Worm (Caenorhabditis elegans) whole organism, young adult: Measurements from ENCODE around the gene lys-6.

Experiments
- F57A8.1 ChIP-seq: fragments of 200-800 bp; sonication (Bioruptor generic); optimal IDR thresholded peaks from 2 replicates; lab custom pipeline; 2018; ENCODE audit warnings: mild to moderate bottlenecking, missing genetic modification characterization, moderate library complexity, missing compliant biosample characterization
- zim-3 ChIP-seq: sonication (generic microtip); optimal IDR thresholded peaks from 2 replicates; lab custom pipeline; 2017; ENCODE audit warnings: mild to moderate bottlenecking, missing genetic modification characterization, moderate library complexity, missing compliant biosample characterization

ce11 chrIV:11655370-11655769 lies 27.6 kb upstream of the lys-6 start, which contains the start of gene ent-1:
- TF ChIP-seq F57A8.1 = no peak
- no peak for TF ChIP-seq zim-3 (tag; lab: Kevin White, UChicago)
